Worm (Caenorhabditis elegans) whole organism, late embryonic: ENCODE measurements around the gene M04D8.4.
"Not testable (repeated sequence)": the region's sequence is repeated elsewhere in the genome, so short reads cannot be mapped to it uniquely, and the experiment has no call there.

ENCODE experiments used
- C38D4.7 ChIP-seq: fragments of 200-800 bp; sonication (Bioruptor generic); optimal IDR thresholded peaks from 2 replicates; lab custom pipeline; 2018; ENCODE audit warnings: mild to moderate bottlenecking, missing genetic modification characterization, moderate library complexity, missing compliant biosample characterization
- F13H6.1 ChIP-seq: sonication (generic microtip); optimal IDR thresholded peaks from 2 replicates; lab custom pipeline; 2016; ENCODE audit warnings: missing genetic modification characterization, missing compliant biosample characterization
- ahr-1 ChIP-seq: sonication (generic microtip); optimal IDR thresholded peaks from 2 replicates; lab custom pipeline; 2016; ENCODE audit warnings: missing genetic modification characterization, missing compliant biosample characterization
- ama-1 ChIP-seq: fragments of 150-350 bp; optimal IDR thresholded peaks from 2 replicates; lab custom pipeline; 2014
- ceh-22 ChIP-seq: sonication (generic microtip); optimal IDR thresholded peaks from 2 replicates; lab custom pipeline; 2017; ENCODE audit warnings: missing biosample characterization, missing genetic modification characterization
- dmd-4 ChIP-seq: sonication (generic microtip); optimal IDR thresholded peaks from 2 replicates; lab custom pipeline; 2016; ENCODE audit warnings: borderline replicate concordance, missing genetic modification characterization, missing compliant biosample characterization
- ets-4 ChIP-seq: sonication (generic microtip); optimal IDR thresholded peaks from 2 replicates; lab custom pipeline; 2016; ENCODE audit warnings: missing genetic modification characterization, missing compliant biosample characterization
- eyg-1 ChIP-seq: sonication (generic microtip); optimal IDR thresholded peaks from 2 replicates; lab custom pipeline; 2016; ENCODE audit warnings: missing genotype, missing genetic modification characterization, missing compliant biosample characterization
- gmeb-2 ChIP-seq: sonication (generic microtip); optimal IDR thresholded peaks from 2 replicates; lab custom pipeline; 2016; ENCODE audit warnings: missing genetic modification characterization, inconsistent platforms, missing compliant biosample characterization
- hlh-13 ChIP-seq: fragments of 200-800 bp; sonication (Bioruptor generic); optimal IDR thresholded peaks from 2 replicates; lab custom pipeline; 2018; ENCODE audit warnings: mild to moderate bottlenecking, missing genetic modification characterization, missing compliant biosample characterization
- pat-9 ChIP-seq: fragments of 200-800 bp; sonication (Bioruptor generic); optimal IDR thresholded peaks from 2 replicates; lab custom pipeline; 2018; ENCODE audit warnings: mild to moderate bottlenecking, missing genetic modification characterization, moderate library complexity, missing compliant biosample characterization
- sox-4 ChIP-seq: sonication (generic microtip); optimal IDR thresholded peaks from 2 replicates; lab custom pipeline; 2017; ENCODE audit warnings: mild to moderate bottlenecking, missing genetic modification characterization, inconsistent platforms, missing compliant biosample characterization
- tbx-2 ChIP-seq: sonication (generic microtip); optimal IDR thresholded peaks from 2 replicates; lab custom pipeline; 2016; ENCODE audit warnings: missing genetic modification characterization, missing compliant biosample characterization
- tbx-7 ChIP-seq: sonication (generic microtip); optimal IDR thresholded peaks from 2 replicates; lab custom pipeline; 2016; ENCODE audit warnings: missing genotype, missing genetic modification characterization, missing compliant biosample characterization

DNA sequence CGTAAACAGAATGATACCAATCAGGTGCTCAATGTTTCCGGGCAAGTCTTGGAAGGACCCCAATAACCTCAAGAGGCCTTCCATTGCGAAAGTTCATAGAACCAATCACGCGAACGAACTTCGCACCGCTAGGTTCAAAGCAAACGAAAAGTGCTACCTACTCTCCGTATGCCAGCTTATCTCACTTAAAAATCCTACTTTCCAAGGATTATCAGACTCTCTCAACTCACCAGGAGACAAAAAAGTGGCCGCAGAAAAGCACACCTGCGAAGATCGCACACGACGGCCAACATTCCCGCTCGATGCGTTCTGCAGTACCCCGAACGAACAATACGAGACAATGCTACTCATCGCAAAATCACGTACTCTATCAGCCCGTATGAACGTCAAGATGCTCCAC, 22.9 kb upstream of the M04D8.4 start, which contains the start of gene T16G12.12:
- not testable (repeated sequence) for TF ChIP-seq dmd-4 (tag; lab: Kevin White, UChicago); ahr-1 (tag; lab: Kevin White, UChicago); F13H6.1; hlh-13 (GFP tag; lab: Kevin White, UChicago); C38D4.7 (GFP tag; lab: Kevin White, UChicago); ceh-22 (tag; lab: Kevin White, UChicago); ama-1 (lab: Kevin White, UChicago); eyg-1 (tag; lab: Kevin White, UChicago); pat-9 (tag; lab: Kevin White, UChicago); ets-4 (tag; lab: Kevin White, UChicago); sox-4 (tag; lab: Kevin White, UChicago); gmeb-2 (tag; lab: Kevin White, UChicago); tbx-2 (tag; lab: Kevin White, UChicago); tbx-7
